5 fruit fly cellular contexts compared by ENCODE assay signal in the genomic region with DNA sequence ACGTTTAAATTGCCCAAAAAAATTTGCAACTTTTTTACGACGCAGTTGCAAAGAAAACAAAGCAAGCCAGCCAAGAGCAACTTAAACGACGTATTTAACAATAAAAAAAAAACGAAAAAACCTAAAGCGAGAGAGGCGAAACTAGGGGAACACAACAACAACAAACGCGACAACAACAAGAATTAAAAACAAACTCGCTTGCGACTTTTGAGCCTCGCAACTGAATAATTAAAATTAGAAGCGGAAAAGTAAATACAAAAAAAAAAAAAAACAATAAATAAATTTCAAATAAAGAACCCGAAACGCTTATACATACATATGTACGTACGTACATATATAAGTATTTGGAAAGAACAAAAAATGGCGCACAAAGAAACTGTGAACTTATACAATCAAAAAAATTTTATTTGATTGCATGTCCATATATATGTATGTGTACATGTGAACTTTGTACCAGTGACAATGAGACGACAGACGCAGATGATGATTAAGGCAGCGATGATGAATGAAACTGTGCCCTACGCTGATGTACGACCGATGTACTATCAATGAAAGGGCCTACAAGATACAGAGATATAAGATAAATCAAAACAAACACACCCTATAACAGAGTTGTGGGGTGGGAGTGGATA.
TF ChIP-seq lines count a peak whose summit lies in the region.

No protein-coding gene starts in this region.

- TF ChIP-seq CTCF in whole organism, embryonic (GFP tag; optimal IDR thresholded peaks at IDR 0.05; lab: Kevin White, UChicago): no peak

TF ChIP-seq in whole organism, adult, 20 proteins besides CTCF, POLR2A, EP300 and RAD21:
- no peak for TF ChIP-seq ovo (GFP tag; optimal IDR thresholded peaks at IDR 0.05; lab: Kevin White, UChicago)
- TF ChIP-seq cnc (optimal IDR thresholded peaks at IDR 0.05; lab: Kevin White, UChicago): no peak
- peak; percentile 97 for TF ChIP-seq kay (GFP tag; lab: Kevin White, UChicago; ENCODE audit: borderline replicate concordance)
- peak; percentile 21 for TF ChIP-seq Hr96 (GFP tag; optimal IDR thresholded peaks at IDR 0.05; lab: Kevin White, UChicago)

TF ChIP-seq in whole organism, embryonic, 481 proteins besides CTCF, POLR2A, EP300 and RAD21:
- TF ChIP-seq nom (GFP tag; optimal IDR thresholded peaks at IDR 0.05; lab: Kevin White, UChicago) (peak; percentile 65), Stat92E (GFP tag; optimal IDR thresholded peaks at IDR 0.05; lab: Kevin White, UChicago) (peak in 1 of 3 experiments; percentile 29), Pdp1 (GFP tag; optimal IDR thresholded peaks at IDR 0.05; lab: Kevin White, UChicago) (peak in 1 of 2 experiments; percentile 84), PHDP (tag; optimal IDR thresholded peaks at IDR 0.05; lab: Kevin White, UChicago) (no peak), sens-2 (GFP tag; IDR thresholded peaks at IDR 0.05; lab: Robert Waterston, UW) (0 out of 2 replicates have a peak, but pooled peaks have one; percentile 21), eve (GFP tag; optimal IDR thresholded peaks at IDR 0.05; lab: Kevin White, UChicago) (peak in 1 of 2 experiments; percentile 53), CG7786 (GFP tag; optimal IDR thresholded peaks at IDR 0.05; lab: Kevin White, UChicago) (peak; percentile 13), seq (GFP tag; IDR thresholded peaks at IDR 0.05; lab: Robert Waterston, UW) (no peak)

TF ChIP-seq in whole organism, prepupa, 60 proteins besides CTCF, POLR2A, EP300 and RAD21:
- TF ChIP-seq Hr39 (GFP tag; optimal IDR thresholded peaks at IDR 0.05; lab: Kevin White, UChicago) (no peak), dac (GFP tag; optimal IDR thresholded peaks at IDR 0.05; lab: Kevin White, UChicago) (no peak), CG6854 (GFP tag; optimal IDR thresholded peaks at IDR 0.05; lab: Kevin White, UChicago) (peak; percentile 48), CG6276 (GFP tag; optimal IDR thresholded peaks at IDR 0.05; lab: Kevin White, UChicago) (peak; percentile 14), svp (GFP tag; lab: Kevin White, UChicago) (peak; percentile 5), Eip78C (GFP tag; lab: Kevin White, UChicago) (peak; percentile 22), CG6808 (GFP tag; optimal IDR thresholded peaks at IDR 0.05; lab: Kevin White, UChicago) (peak; percentile 14)

TF ChIP-seq in whole organism, pupa, 21 proteins besides CTCF, POLR2A, EP300 and RAD21:
- TF ChIP-seq gl (tag; optimal IDR thresholded peaks at IDR 0.05; lab: Kevin White, UChicago): no peak
- TF ChIP-seq Snoo (tag; optimal IDR thresholded peaks at IDR 0.05; lab: Kevin White, UChicago): peak; percentile 17
TF ChIP-seq in whole organism, pupa: peak in this region for 1.

TF ChIP-seq in whole organism, wandering third instar larva, 38 proteins besides CTCF, POLR2A, EP300 and RAD21:
- TF ChIP-seq Hnf4 (GFP tag; optimal IDR thresholded peaks at IDR 0.05; lab: Kevin White, UChicago) (peak; percentile 42), Dfd (GFP tag; optimal IDR thresholded peaks at IDR 0.05; lab: Kevin White, UChicago) (no peak), dmrt93B (GFP tag; optimal IDR thresholded peaks at IDR 0.05; lab: Kevin White, UChicago) (no peak), Mio (GFP tag; optimal IDR thresholded peaks at IDR 0.05; lab: Kevin White, UChicago) (no peak)
